Fruit fly (Drosophila melanogaster): Measurements from ENCODE around the gene CG46468.

Gene CG46468

DNA sequence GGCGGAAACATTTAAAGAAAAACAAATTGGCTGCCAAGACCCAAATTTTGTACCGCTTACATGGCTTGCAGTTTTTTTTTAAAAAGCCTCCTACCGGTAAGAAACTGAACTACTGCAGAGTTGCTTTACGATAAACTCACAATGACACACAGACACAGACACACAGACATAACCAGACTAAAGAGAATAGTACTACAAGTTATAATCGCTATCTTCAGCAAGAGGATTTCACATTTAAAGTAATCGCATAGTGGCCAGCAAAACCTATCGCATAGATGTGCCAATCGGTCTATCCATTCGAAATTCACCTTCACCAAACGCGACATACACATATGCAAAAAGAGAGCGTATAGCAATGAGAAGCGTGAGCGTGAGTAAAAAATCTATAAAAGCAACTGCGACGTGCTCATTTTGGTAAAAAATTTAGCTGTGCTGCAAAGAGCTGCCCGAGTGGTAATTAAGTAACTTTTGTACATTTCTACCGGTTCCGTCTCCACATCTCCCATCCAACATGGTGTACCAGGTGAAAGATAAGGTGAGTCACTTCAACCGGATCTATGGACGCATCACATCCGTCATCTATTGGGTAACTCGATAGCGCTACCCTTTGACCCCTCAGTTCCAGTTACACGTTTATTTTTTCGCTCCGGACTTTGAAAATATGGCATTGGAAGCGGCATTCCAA, 47.9 kb upstream of the CG46468 start, which contains the start of gene Trx2 (continued):
- no peak for TF ChIP-seq tx (GFP tag; optimal IDR thresholded peaks at IDR 0.05)
- no peak for TF ChIP-seq tgo (GFP tag; IDR thresholded peaks at IDR 0.05)
- TF ChIP-seq Fer2 (tag; optimal IDR thresholded peaks at IDR 0.05) = no peak
- TF ChIP-seq HLHmδ (GFP tag; optimal IDR thresholded peaks at IDR 0.05) = no peak
- TF ChIP-seq hth (optimal IDR thresholded peaks at IDR 0.05) = no peak
- no peak for TF ChIP-seq en (GFP tag; optimal IDR thresholded peaks at IDR 0.05)
- TF ChIP-seq CG6854 (GFP tag; optimal IDR thresholded peaks at IDR 0.05) = peak; percentile 50
- TF ChIP-seq CG2678 (tag; optimal IDR thresholded peaks at IDR 0.05) = no peak
- peak in 1 of 2 experiments; percentile 34 for TF ChIP-seq Eip74EF (GFP tag; optimal IDR thresholded peaks at IDR 0.05)
- TF ChIP-seq D19B (GFP tag; optimal IDR thresholded peaks at IDR 0.05) = no peak
- no peak for TF ChIP-seq pan (optimal IDR thresholded peaks at IDR 0.05)
- TF ChIP-seq pan (GFP tag; optimal IDR thresholded peaks at IDR 0.05 in 1 of 2, IDR thresholded peaks at IDR 0.05 in 1 of 2) = no peak
- peak; percentile 60; the same call in 2 of the 3 replicates for TF ChIP-seq ci (GFP tag; IDR thresholded peaks at IDR 0.05)
- TF ChIP-seq CG10979 (tag; optimal IDR thresholded peaks at IDR 0.05) = no peak
- TF ChIP-seq CG12236 (GFP tag; optimal IDR thresholded peaks at IDR 0.05) = no peak
- TF ChIP-seq Atf3 (GFP tag; optimal IDR thresholded peaks at IDR 0.05) = no peak
- peak; percentile 85 for TF ChIP-seq HLH4C (GFP tag; IDR thresholded peaks at IDR 0.05; ENCODE audit: partially characterized antibody)
- TF ChIP-seq Bdp1 (GFP tag; optimal IDR thresholded peaks at IDR 0.05) = no peak
- TF ChIP-seq CG18619 (GFP tag; optimal IDR thresholded peaks at IDR 0.05) = no peak
- no peak for TF ChIP-seq Sry-δ (GFP tag; optimal IDR thresholded peaks at IDR 0.05)
- no peak for TF ChIP-seq C15 (GFP tag; IDR thresholded peaks at IDR 0.05)
- no peak for TF ChIP-seq salm (tag; optimal IDR thresholded peaks at IDR 0.05)
- no peak for TF ChIP-seq CG4424 (GFP tag; optimal IDR thresholded peaks at IDR 0.05)
- peak; percentile 56 for TF ChIP-seq gro (GFP tag; optimal IDR thresholded peaks at IDR 0.05)
- TF ChIP-seq CG4404 (GFP tag; IDR thresholded peaks at IDR 0.05) = no peak
- peak; percentile 46 for TF ChIP-seq CG12769 (tag; optimal IDR thresholded peaks at IDR 0.05)
- peak; percentile 54 for TF ChIP-seq lab (GFP tag; optimal IDR thresholded peaks at IDR 0.05)
- peak in 1 of 2 experiments; percentile 67 for TF ChIP-seq insv (GFP tag; optimal IDR thresholded peaks at IDR 0.05)
- peak; percentile 5; the same call in 1 of the 2 replicates for TF ChIP-seq HLH3B (GFP tag; IDR thresholded peaks at IDR 0.05)
- no peak for TF ChIP-seq E2f1 (GFP tag; IDR thresholded peaks at IDR 0.05)
- TF ChIP-seq CG14860 (GFP tag; IDR thresholded peaks at IDR 0.05; ENCODE audit: partially characterized antibody) = no peak
- peak; percentile 15; the same call in 1 of the 2 replicates for TF ChIP-seq stc (GFP tag; IDR thresholded peaks at IDR 0.05)
- TF ChIP-seq lilli (GFP tag; optimal IDR thresholded peaks at IDR 0.05) = peak; percentile 23
- peak; percentile 97 for TF ChIP-seq CG2116 (GFP tag; optimal IDR thresholded peaks at IDR 0.05)
- TF ChIP-seq corto (GFP tag; optimal IDR thresholded peaks at IDR 0.05) = no peak
- peak; percentile 3; the same call in 1 of the 2 replicates for TF ChIP-seq amos (GFP tag; IDR thresholded peaks at IDR 0.05; ENCODE audit: partially characterized antibody)
- no peak for TF ChIP-seq GATAe (GFP tag; conservative IDR thresholded peaks at IDR 0.05)
- no peak for TF ChIP-seq CG14441 (GFP tag; IDR thresholded peaks at IDR 0.05)
- TF ChIP-seq Myb (GFP tag; optimal IDR thresholded peaks at IDR 0.05) = no peak
- TF ChIP-seq CG17829 (tag; optimal IDR thresholded peaks at IDR 0.05) = peak; percentile 84
- 0 out of 4 replicates have a peak, but pooled peaks have one; percentile 17 for TF ChIP-seq Dll (GFP tag; IDR thresholded peaks at IDR 0.05; ENCODE audit: partially characterized antibody)
- no peak for TF ChIP-seq Dfd (GFP tag; optimal IDR thresholded peaks at IDR 0.05)
- TF ChIP-seq pnt (GFP tag; optimal IDR thresholded peaks at IDR 0.05) = no peak
- no peak for TF ChIP-seq CG12071 (GFP tag; optimal IDR thresholded peaks at IDR 0.05)
- no peak for TF ChIP-seq fu2 (GFP tag; optimal IDR thresholded peaks at IDR 0.05)
- TF ChIP-seq CG31388 (GFP tag; optimal IDR thresholded peaks at IDR 0.05) = no peak
- no peak for TF ChIP-seq CG18764 (GFP tag; optimal IDR thresholded peaks at IDR 0.05)
- no peak for TF ChIP-seq dati (GFP tag; IDR thresholded peaks at IDR 0.05)
- TF ChIP-seq E2f2 (GFP tag; IDR thresholded peaks at IDR 0.05) = peak; percentile 75; the same call in 1 of the 2 replicates
- TF ChIP-seq CG11085 (GFP tag; IDR thresholded peaks at IDR 0.05) = no peak
